Fruit fly (Drosophila melanogaster) whole organism, adult: ENCODE measurements around the gene Trxr1.

Experiments
- Hr96 ChIP-seq: fragments of 200-800 bp; sonication (Bioruptor generic); optimal IDR thresholded peaks from 2 replicates; lab custom pipeline; 2016; ENCODE audit warnings: missing biosample characterization, missing genetic modification characterization
- kay ChIP-seq: fragments of 200-800 bp; sonication (Bioruptor generic); peaks from one replicate; lab custom pipeline; 2016; ENCODE audit warnings: missing biosample characterization, missing genetic modification characterization, borderline replicate concordance

Gene Trxr1

DNA sequence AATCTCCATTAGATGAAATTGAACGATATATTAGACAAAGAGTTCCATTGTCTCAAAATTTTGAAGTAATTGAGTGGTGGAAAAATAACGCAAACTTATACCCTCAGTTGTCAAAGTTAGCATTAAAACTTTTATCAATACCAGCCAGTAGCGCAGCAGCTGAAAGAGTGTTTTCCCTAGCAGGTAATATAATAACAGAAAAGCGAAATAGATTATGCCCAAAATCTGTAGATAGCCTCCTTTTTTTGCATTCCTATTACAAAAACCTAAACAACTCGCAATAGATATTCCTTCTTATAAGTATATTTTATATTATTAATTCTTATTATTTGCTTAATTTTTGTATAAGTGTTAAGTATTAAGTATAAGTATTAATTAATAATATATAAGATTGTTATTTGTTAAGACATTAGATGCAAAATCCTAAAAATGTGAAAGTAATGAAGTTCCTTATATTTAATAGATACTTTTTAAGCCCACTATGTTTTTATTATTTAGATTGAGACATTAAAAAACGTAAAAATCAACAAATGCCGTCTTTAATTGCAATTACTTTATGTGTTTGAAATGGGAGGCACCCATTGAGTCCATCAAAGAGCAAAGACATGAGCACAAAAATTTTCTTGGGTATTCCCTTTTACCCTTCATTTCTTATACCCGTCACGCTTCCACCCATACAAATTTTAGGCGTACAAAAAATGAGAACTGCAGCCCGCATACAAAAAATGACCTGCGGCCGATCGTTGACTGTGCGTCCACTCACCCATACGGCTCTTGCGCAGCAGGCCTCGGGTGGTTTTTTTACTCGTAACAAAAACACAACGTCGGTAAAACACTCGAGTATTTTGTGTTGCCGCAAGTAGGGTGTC is 53.2 kb downstream of the Trxr1 start:
- TF ChIP-seq kay (GFP tag; lab: Kevin White, UChicago), result peak; percentile 97
- TF ChIP-seq Hr96 (GFP tag; lab: Kevin White, UChicago), result peak; percentile 36
